Worm (Caenorhabditis elegans) whole organism, L4 larva: ENCODE results near the gene set-6.
A peak's percentile ranks its signal among the peaks of the same experiment; 100 is the strongest.

Experiments used
- F26F4.8 ChIP-seq: fragments of 200-800 bp; sonication (Bioruptor generic); conservative IDR thresholded peaks from 2 replicates; pipeline ENCODE4 v1.3.6; 2022; ENCODE audit warnings: missing genetic modification characterization, missing compliant biosample characterization
- F44E2.7 ChIP-seq: fragments of 200-800 bp; sonication (Bioruptor generic); IDR thresholded peaks from 2 replicates; pipeline ENCODE4 v2.1.2; 2022; ENCODE audit warnings: missing genetic modification characterization, missing compliant biosample characterization
- T20F7.1 ChIP-seq: fragments of 200-800 bp; sonication (Bioruptor generic); optimal IDR thresholded peaks from 2 replicates; lab custom pipeline; 2018; ENCODE audit warnings: mild to moderate bottlenecking, missing genetic modification characterization, missing compliant biosample characterization
- Y105C5A.15 ChIP-seq: fragments of 200-800 bp; sonication (Bioruptor generic); IDR thresholded peaks from 2 replicates; pipeline ENCODE4 v1.3.6; 2022; ENCODE audit warnings: missing genetic modification characterization, missing compliant biosample characterization
- aha-1 ChIP-seq: fragments of 150-350 bp; peaks from one replicate; lab custom pipeline; 2014; ENCODE audit warnings: missing biosample characterization, missing genetic modification characterization
- aly-2 ChIP-seq: sonication (generic microtip); optimal IDR thresholded peaks from 2 replicates; lab custom pipeline; 2018; ENCODE audit warnings: missing biosample characterization, missing genetic modification characterization
- arid-1 ChIP-seq: fragments of 200-800 bp; sonication (Bioruptor generic); conservative IDR thresholded peaks from 2 replicates; pipeline ENCODE4 v1.3.6; 2022; ENCODE audit warnings: missing genetic modification reagents, missing genetic modification characterization, missing compliant biosample characterization
- attf-4 ChIP-seq: sonication (generic microtip); optimal IDR thresholded peaks from 3 replicates; lab custom pipeline; 2017; ENCODE audit warnings: missing biosample characterization, missing genetic modification characterization
- ceh-28 ChIP-seq: fragments of 150-350 bp; optimal IDR thresholded peaks from 2 replicates; lab custom pipeline; 2014; ENCODE audit warnings: missing biosample characterization, missing genetic modification reagents, missing genetic modification characterization
- ceh-62 ChIP-seq: sonication (generic microtip); optimal IDR thresholded peaks from 2 replicates; lab custom pipeline; 2017; ENCODE audit warnings: missing biosample characterization, missing genetic modification characterization
- cey-2 ChIP-seq: sonication (generic microtip); optimal IDR thresholded peaks from 3 replicates; lab custom pipeline; 2017; ENCODE audit warnings: missing genetic modification characterization, mild to moderate bottlenecking, missing compliant biosample characterization, antibody characterized with exemption, borderline replicate concordance; ENCODE audit not compliant: insufficient read depth
- daf-16 ChIP-seq, 3 experiments: sonication (generic microtip); optimal IDR thresholded peaks; 2 replicates each; lab custom pipeline; 2016 to 2017; ENCODE audit warnings: missing genetic modification characterization in 3 of 3, missing genetic modification reagents in 3 of 3, mild to moderate bottlenecking in 2 of 3, missing compliant biosample characterization in 2 of 3, missing biosample characterization in 1 of 3, moderate library complexity in 1 of 3
- daf-19 ChIP-seq: fragments of 200-800 bp; sonication (Bioruptor generic); conservative IDR thresholded peaks from 2 replicates; pipeline ENCODE4 v1.3.6; 2022; ENCODE audit warnings: missing genetic modification characterization, missing compliant biosample characterization
- daf-8 ChIP-seq: fragments of 200-800 bp; sonication (Bioruptor generic); IDR thresholded peaks from 2 replicates; pipeline ENCODE4 v1.3.6; 2022; ENCODE audit warnings: missing genetic modification characterization, missing compliant biosample characterization
- dmd-6 ChIP-seq: fragments of 200-800 bp; sonication (Bioruptor generic); IDR thresholded peaks from 2 replicates; pipeline ENCODE4 v1.3.6; 2022; ENCODE audit warnings: missing genetic modification reagents, missing genetic modification characterization, missing compliant biosample characterization
- dve-1 ChIP-seq: sonication (generic microtip); optimal IDR thresholded peaks from 2 replicates; lab custom pipeline; 2017; ENCODE audit warnings: antibody characterized with exemption, mild to moderate bottlenecking, missing genetic modification characterization, missing compliant biosample characterization; ENCODE audit not compliant: insufficient read depth
- egl-27 ChIP-seq: sonication (generic microtip); optimal IDR thresholded peaks from 3 replicates; lab custom pipeline; 2017; ENCODE audit warnings: missing biosample characterization, missing genetic modification reagents, missing genetic modification characterization
- hlh-11 ChIP-seq: fragments of 200-800 bp; sonication (Bioruptor generic); optimal IDR thresholded peaks from 2 replicates; lab custom pipeline; 2018; ENCODE audit warnings: mild to moderate bottlenecking, missing genetic modification characterization, missing compliant biosample characterization
- hlh-30 ChIP-seq: sonication (generic microtip); optimal IDR thresholded peaks from 2 replicates; lab custom pipeline; 2017; ENCODE audit warnings: antibody characterized with exemption, mild to moderate bottlenecking, missing genetic modification characterization, missing compliant biosample characterization; ENCODE audit not compliant: insufficient read depth
- hmg-1.1 ChIP-seq: fragments of 200-800 bp; sonication (Bioruptor generic); IDR thresholded peaks from 2 replicates; pipeline ENCODE4 v1.3.6; 2022; ENCODE audit warnings: missing genetic modification reagents, missing genetic modification characterization, missing compliant biosample characterization
- lin-13 ChIP-seq: fragments of 150-350 bp; optimal IDR thresholded peaks from 2 replicates; lab custom pipeline; 2014; ENCODE audit warnings: missing biosample characterization, missing genetic modification reagents, missing genetic modification characterization
- lin-29 ChIP-seq: fragments of 200-800 bp; sonication (Bioruptor generic); IDR thresholded peaks from 2 replicates; pipeline ENCODE4 v1.3.6; 2022; ENCODE audit warnings: missing genetic modification reagents, missing genetic modification characterization, missing compliant biosample characterization
- lin-38 ChIP-seq: fragments of 200-800 bp; sonication (Bioruptor generic); IDR thresholded peaks from 2 replicates; pipeline ENCODE4 v1.3.6; 2022; ENCODE audit warnings: missing genetic modification reagents, missing genetic modification characterization, missing compliant biosample characterization
- lir-3 ChIP-seq: sonication (generic microtip); optimal IDR thresholded peaks from 2 replicates; lab custom pipeline; 2016; ENCODE audit warnings: mild to moderate bottlenecking, missing genetic modification characterization, missing compliant biosample characterization
- mdl-1 ChIP-seq, 2 experiments: fragments of 150-350 bp in 1 of 2; sonication (generic microtip) in 1 of 2; optimal IDR thresholded peaks; 2 replicates each; lab custom pipeline; 2014 to 2017; ENCODE audit warnings: missing biosample characterization in 2 of 2, missing genetic modification characterization in 2 of 2
- mdt-29 ChIP-seq: fragments of 200-800 bp; sonication (Bioruptor generic); IDR thresholded peaks from 2 replicates; pipeline ENCODE4 v1.3.6; 2022; ENCODE audit warnings: missing genetic modification reagents, missing genetic modification characterization, missing compliant biosample characterization
- mep-1 ChIP-seq: fragments of 150-350 bp; sonication (generic microtip); optimal IDR thresholded peaks from 3 replicates; lab custom pipeline; 2014; ENCODE audit warnings: missing biosample characterization, missing genetic modification characterization
- mes-2 ChIP-seq: sonication (generic microtip); optimal IDR thresholded peaks from 2 replicates; lab custom pipeline; 2016; ENCODE audit warnings: missing genotype, mild to moderate bottlenecking, missing genetic modification characterization, missing compliant biosample characterization; ENCODE audit not compliant: poor library complexity, severe bottlenecking
- mxl-3 ChIP-seq: fragments of 200-800 bp; sonication (Bioruptor generic); optimal IDR thresholded peaks from 2 replicates; lab custom pipeline; 2018; ENCODE audit warnings: mild to moderate bottlenecking, missing genetic modification characterization, missing compliant biosample characterization
- nhr-10 ChIP-seq: fragments of 150-350 bp; optimal IDR thresholded peaks from 2 replicates; lab custom pipeline; 2014; ENCODE audit warnings: missing biosample characterization, missing genetic modification characterization
- nhr-11 ChIP-seq: fragments of 150-350 bp; optimal IDR thresholded peaks from 2 replicates; lab custom pipeline; 2014; ENCODE audit warnings: missing biosample characterization, missing genetic modification characterization
- nhr-25 ChIP-seq: sonication (generic microtip); optimal IDR thresholded peaks from 2 replicates; lab custom pipeline; 2017; ENCODE audit warnings: missing genetic modification characterization, mild to moderate bottlenecking, missing compliant biosample characterization, antibody characterized with exemption, moderate library complexity, borderline replicate concordance; ENCODE audit not compliant: insufficient read depth
- nhr-42 ChIP-seq: fragments of 200-800 bp; sonication (Bioruptor generic); IDR thresholded peaks from 2 replicates; pipeline ENCODE4 v1.3.6; 2022; ENCODE audit warnings: missing genetic modification characterization, missing compliant biosample characterization
- nhr-48 ChIP-seq: sonication (generic microtip); optimal IDR thresholded peaks from 2 replicates; lab custom pipeline; 2016; ENCODE audit warnings: mild to moderate bottlenecking, missing genetic modification characterization, missing compliant biosample characterization
- nhr-6 ChIP-seq: fragments of 150-350 bp; optimal IDR thresholded peaks from 2 replicates; lab custom pipeline; 2014; ENCODE audit warnings: missing biosample characterization, missing genetic modification characterization
- nhr-76 ChIP-seq: fragments of 150-350 bp; optimal IDR thresholded peaks from 2 replicates; lab custom pipeline; 2014; ENCODE audit warnings: missing biosample characterization, missing genetic modification characterization
- pha-4 ChIP-seq, 2 experiments: fragments of 150-350 bp in 1 of 2; fragments of 200-800 bp in 1 of 2; sonication (Bioruptor generic) in 1 of 2; IDR thresholded peaks in 1 of 2; optimal IDR thresholded peaks in 1 of 2; 2 replicates each; pipeline versions ENCODE4 v1.3.6 to Lab custom; 2014 to 2022; ENCODE audit warnings: missing genetic modification characterization in 2 of 2, missing genetic modification reagents in 2 of 2, missing biosample characterization in 1 of 2, missing compliant biosample characterization in 1 of 2
- php-3 ChIP-seq: fragments of 200-800 bp; sonication (Bioruptor generic); IDR thresholded peaks from 2 replicates; pipeline ENCODE4 v1.3.6; 2022; ENCODE audit warnings: missing genetic modification reagents, missing genetic modification characterization, missing compliant biosample characterization
- rbr-2 ChIP-seq: sonication (generic microtip); optimal IDR thresholded peaks from 2 replicates; lab custom pipeline; 2016; ENCODE audit warnings: missing genotype, missing genetic modification characterization, missing compliant biosample characterization
- saeg-2 ChIP-seq: fragments of 200-800 bp; sonication (Bioruptor generic); IDR thresholded peaks from 2 replicates; pipeline ENCODE4 v1.3.6; 2022; ENCODE audit warnings: missing genetic modification reagents, missing genetic modification characterization, missing compliant biosample characterization
- set-16 ChIP-seq: fragments of 200-800 bp; sonication (Bioruptor generic); IDR thresholded peaks from 2 replicates; pipeline ENCODE4 v1.3.6; 2022; ENCODE audit warnings: missing genetic modification reagents, missing genetic modification characterization, missing compliant biosample characterization
- skn-1 ChIP-seq: fragments of 150-350 bp; optimal IDR thresholded peaks from 2 replicates; lab custom pipeline; 2014; ENCODE audit warnings: missing biosample characterization, missing genetic modification characterization
- snpc-1.2 ChIP-seq: fragments of 200-800 bp; sonication (Bioruptor generic); IDR thresholded peaks from 2 replicates; pipeline ENCODE4 v1.3.6; 2022; ENCODE audit warnings: missing genetic modification reagents, missing genetic modification characterization, missing compliant biosample characterization
- tag-97 ChIP-seq: fragments of 200-800 bp; sonication (Bioruptor generic); IDR thresholded peaks from 2 replicates; pipeline ENCODE4 v1.3.6; 2022; ENCODE audit warnings: missing genetic modification characterization, missing compliant biosample characterization
- tra-1 ChIP-seq: fragments of 200-800 bp; sonication (Bioruptor generic); IDR thresholded peaks from 2 replicates; pipeline ENCODE4 v1.3.6; 2022; ENCODE audit warnings: missing genetic modification reagents, missing genetic modification characterization, missing compliant biosample characterization
- zag-1 ChIP-seq: fragments of 150-350 bp; optimal IDR thresholded peaks from 2 replicates; lab custom pipeline; 2014; ENCODE audit warnings: missing biosample characterization, missing genetic modification characterization
- zfp-2 ChIP-seq: sonication (generic microtip); optimal IDR thresholded peaks from 2 replicates; lab custom pipeline; 2016; ENCODE audit warnings: mild to moderate bottlenecking, missing genetic modification characterization, missing compliant biosample characterization
- zip-2 ChIP-seq: fragments of 150-350 bp; optimal IDR thresholded peaks from 2 replicates; lab custom pipeline; 2014; ENCODE audit warnings: missing biosample characterization, missing genetic modification characterization
- ztf-7 ChIP-seq: fragments of 150-350 bp; optimal IDR thresholded peaks from 2 replicates; lab custom pipeline; 2014; ENCODE audit warnings: missing biosample characterization, missing genetic modification characterization

set-6 gene

ce11 chrX:11946788-11947463 lies 27.6 kb downstream of the set-6 start, which contains the start of gene nfya-1 (continued):
- TF ChIP-seq dmd-6 (GFP tag; lab: Robert Waterston, UW), result peak; percentile 31; the same call in 1 of the 2 replicates
- no peak for TF ChIP-seq pha-4 (GFP tag; IDR thresholded peaks at IDR 0.05; lab: Robert Waterston, UW)
- TF ChIP-seq pha-4 (tag; optimal IDR thresholded peaks at IDR 0.05; lab: Kevin White, UChicago), result peak; percentile 55
- TF ChIP-seq hlh-30 (tag; lab: Kevin White, UChicago), result peak; percentile 67
- TF ChIP-seq saeg-2 (GFP tag; lab: Robert Waterston, UW), result no peak
- no peak for TF ChIP-seq lin-38 (GFP tag; lab: Robert Waterston, UW)
- no peak for TF ChIP-seq tag-97 (GFP tag; lab: Robert Waterston, UW)
- no peak for TF ChIP-seq zip-2
- no peak for TF ChIP-seq cey-2 (tag; lab: Kevin White, UChicago)
- peak; percentile 75 for TF ChIP-seq mes-2 (tag; lab: Kevin White, UChicago)
- TF ChIP-seq tra-1 (GFP tag; lab: Robert Waterston, UW), result no peak
- TF ChIP-seq arid-1 (GFP tag; lab: Robert Waterston, UW), result no peak
- TF ChIP-seq Y105C5A.15 (GFP tag; lab: Robert Waterston, UW), result no peak
- peak; percentile 62 for TF ChIP-seq ceh-28
- peak; percentile 13 for TF ChIP-seq nhr-11 (tag; lab: Kevin White, UChicago)
- TF ChIP-seq set-16 (GFP tag; lab: Robert Waterston, UW), result no peak
- TF ChIP-seq php-3 (GFP tag; lab: Robert Waterston, UW), result no peak
- no peak for TF ChIP-seq mep-1 (tag; lab: Kevin White, UChicago)
- peak; percentile 76 for TF ChIP-seq hmg-1.1 (GFP tag; lab: Robert Waterston, UW)
- TF ChIP-seq zag-1 (tag; lab: Kevin White, UChicago), result no peak
- TF ChIP-seq aha-1, result peak; percentile 99
- TF ChIP-seq mdl-1 (tag; optimal IDR thresholded peaks at IDR 0.05; lab: Kevin White, UChicago), result peak in 1 of 2 experiments; percentile 70
- TF ChIP-seq hlh-11 (tag; lab: Kevin White, UChicago), result no peak
- TF ChIP-seq lin-13 (GFP tag; lab: Kevin White, UChicago), result no peak
- peak; percentile 33 for TF ChIP-seq dve-1 (tag; lab: Kevin White, UChicago)
- TF ChIP-seq nhr-10 (tag; lab: Kevin White, UChicago), result no peak
- TF ChIP-seq lir-3 (tag; lab: Kevin White, UChicago), result no peak
- TF ChIP-seq daf-8, result no peak
- peak; percentile 36 for TF ChIP-seq nhr-6 (tag; lab: Kevin White, UChicago)
- no peak for TF ChIP-seq T20F7.1 (GFP tag; lab: Kevin White, UChicago)
- TF ChIP-seq zfp-2, result no peak
- TF ChIP-seq F26F4.8 (GFP tag; lab: Robert Waterston, UW), result no peak
- no peak for TF ChIP-seq nhr-76
- peak; percentile 45 for TF ChIP-seq rbr-2 (tag; lab: Kevin White, UChicago)
- no peak for TF ChIP-seq ztf-7
- TF ChIP-seq daf-16 (GFP tag; optimal IDR thresholded peaks at IDR 0.05; lab: Kevin White, UChicago), result no peak
- peak; percentile 54 for TF ChIP-seq daf-16 (tag; optimal IDR thresholded peaks at IDR 0.05; lab: Kevin White, UChicago)
- no peak for TF ChIP-seq lin-29 (GFP tag; lab: Robert Waterston, UW)
- peak; percentile 71 for TF ChIP-seq nhr-25 (tag; lab: Kevin White, UChicago)
- TF ChIP-seq mdt-29 (GFP tag; lab: Robert Waterston, UW), result no peak
- TF ChIP-seq snpc-1.2 (GFP tag; lab: Robert Waterston, UW), result no peak
- no peak for TF ChIP-seq daf-19 (GFP tag; lab: Robert Waterston, UW)
- no peak for TF ChIP-seq ceh-62 (tag; lab: Kevin White, UChicago)
- TF ChIP-seq skn-1 (tag; lab: Kevin White, UChicago), result no peak
- TF ChIP-seq egl-27 (tag; lab: Kevin White, UChicago), result no peak
- peak; percentile 35 for TF ChIP-seq mxl-3 (GFP tag; lab: Kevin White, UChicago)
- TF ChIP-seq F44E2.7 (GFP tag; lab: Robert Waterston, UW), result no peak
- no peak for TF ChIP-seq aly-2 (tag; lab: Kevin White, UChicago)
- TF ChIP-seq nhr-42 (GFP tag; lab: Robert Waterston, UW), result no peak
- no peak for TF ChIP-seq nhr-48 (tag; lab: Kevin White, UChicago)
- no peak for TF ChIP-seq attf-4 (tag; lab: Kevin White, UChicago)
